Fruit fly (Drosophila melanogaster) ovary, adult (tissue): ENCODE results near the gene CG13085.

Experiments used
- CG17801 ChIP-seq: fragments of 200-800 bp; optimal IDR thresholded peaks from 2 replicates; lab custom pipeline; 2019; ENCODE audit warnings: missing biosample characterization, mild to moderate bottlenecking, missing genetic modification characterization, moderate library complexity; ENCODE audit not compliant: partially characterized antibody

Gene CG13085

DNA sequence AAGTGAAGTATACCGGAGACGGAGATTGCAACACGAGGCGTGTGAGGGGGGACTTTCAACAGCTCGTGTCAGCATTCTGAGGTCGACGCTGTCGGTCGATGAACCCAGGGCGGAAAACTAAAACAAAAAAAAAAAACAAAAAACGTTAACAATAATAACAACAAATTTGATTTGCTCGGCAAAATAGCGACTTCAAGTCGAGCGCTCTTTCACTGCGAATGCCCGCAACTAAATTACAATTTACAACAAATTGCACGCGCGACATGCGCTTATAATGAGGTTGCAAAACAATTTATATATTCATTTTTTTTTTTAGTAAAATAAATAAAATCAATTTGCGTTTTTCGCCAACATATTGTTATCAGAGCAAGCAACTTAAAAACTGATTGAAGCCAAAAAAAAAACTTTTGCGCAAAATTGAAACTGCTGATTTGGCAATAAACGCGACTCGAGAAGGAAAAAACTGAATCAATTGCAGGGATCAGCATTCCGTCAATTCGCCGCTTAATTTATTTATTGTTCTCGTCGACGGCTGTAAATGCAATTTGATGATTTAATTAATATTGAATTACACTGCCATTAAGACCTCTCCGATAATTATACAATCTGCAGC, 49.7 kb downstream of the CG13085 start:
- no peak for TF ChIP-seq CG17801 (GFP tag; lab: Kevin White, UChicago)

- no peak for TF ChIP-seq CG17801 (GFP tag; lab: Kevin White, UChicago)
Measured at dm6 chr2L:19479249-19479984, 55.6 kb downstream of the CG13085 start.
